Fruit fly (Drosophila melanogaster) whole organism, wandering third instar larva: ENCODE measurements around the gene Lcp65Ad.

Experiments used
- CG32264 ChIP-seq: fragments of 200-800 bp; sonication (Bioruptor generic); optimal IDR thresholded peaks from 2 replicates; lab custom pipeline; 2016; ENCODE audit warnings: missing biosample characterization, missing genetic modification characterization
- Dfd ChIP-seq: fragments of >200 bp; optimal IDR thresholded peaks from 2 replicates; lab custom pipeline; 2017; ENCODE audit warnings: missing biosample characterization, missing genetic modification characterization
- brk ChIP-seq: fragments of 200-800 bp; sonication (Bioruptor generic); optimal IDR thresholded peaks from 2 replicates; lab custom pipeline; 2016; ENCODE audit warnings: missing biosample characterization, mild to moderate bottlenecking, missing genetic modification characterization
- foxo ChIP-seq, 2 experiments: fragments of 200-800 bp; sonication (Bioruptor generic); optimal IDR thresholded peaks; 2 replicates in 1 of 2; 3 replicates in 1 of 2; lab custom pipeline; 2016 to 2017; ENCODE audit warnings: missing biosample characterization in 2 of 2, missing genetic modification characterization in 2 of 2
- pan ChIP-seq: fragments of >200 bp; optimal IDR thresholded peaks from 2 replicates; lab custom pipeline; 2017

DNA sequence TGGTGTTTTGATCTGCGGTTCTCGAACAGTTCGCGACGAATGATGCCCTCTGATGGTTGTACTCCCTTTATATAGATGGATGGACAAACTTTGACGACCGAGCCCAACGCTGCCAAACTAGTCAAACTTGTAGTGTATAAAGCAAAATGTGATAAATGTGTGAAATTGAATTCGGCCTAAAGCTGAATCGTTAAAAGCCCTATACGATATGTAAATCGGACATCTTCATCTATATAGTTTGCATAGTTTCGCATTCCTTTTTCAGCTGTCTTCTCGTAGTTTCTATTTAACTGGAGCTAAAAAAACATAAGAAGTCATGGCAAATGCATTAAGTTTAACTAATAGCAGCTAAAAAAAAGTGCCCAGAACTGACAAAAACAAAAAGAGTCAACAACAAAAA is 9.6 kb upstream of the Lcp65Ad start, which contains the start of gene Lcp65Ag2:
- TF ChIP-seq Dfd (GFP tag; lab: Kevin White, UChicago) (no peak), CG32264 (GFP tag; lab: Kevin White, UChicago) (no peak), brk (no peak), foxo (GFP tag; optimal IDR thresholded peaks at IDR 0.05; lab: Kevin White, UChicago) (no peak), pan (lab: Kevin White, UChicago) (no peak)
